Worm (Caenorhabditis elegans) whole organism, late embryonic: ENCODE results near the gene rcan-1.

Source experiments
- C38D4.7 ChIP-seq: fragments of 200-800 bp; sonication (Bioruptor generic); optimal IDR thresholded peaks from 2 replicates; lab custom pipeline; 2018; ENCODE audit warnings: mild to moderate bottlenecking, missing genetic modification characterization, moderate library complexity, missing compliant biosample characterization
- F13H6.1 ChIP-seq: sonication (generic microtip); optimal IDR thresholded peaks from 2 replicates; lab custom pipeline; 2016; ENCODE audit warnings: missing genetic modification characterization, missing compliant biosample characterization
- K02D7.2 ChIP-seq: sonication (generic microtip); optimal IDR thresholded peaks from 2 replicates; lab custom pipeline; 2017; ENCODE audit warnings: mild to moderate bottlenecking, missing genetic modification characterization, missing compliant biosample characterization
- K09A11.1 ChIP-seq: sonication (generic microtip); optimal IDR thresholded peaks from 2 replicates; lab custom pipeline; 2017; ENCODE audit warnings: antibody characterized with exemption, mild to moderate bottlenecking, missing genetic modification characterization, missing compliant biosample characterization; ENCODE audit not compliant: insufficient read depth
- ahr-1 ChIP-seq: sonication (generic microtip); optimal IDR thresholded peaks from 2 replicates; lab custom pipeline; 2016; ENCODE audit warnings: missing genetic modification characterization, missing compliant biosample characterization
- ceh-14 ChIP-seq: sonication (generic microtip); optimal IDR thresholded peaks from 2 replicates; lab custom pipeline; 2016; ENCODE audit warnings: missing genotype, missing genetic modification characterization, missing compliant biosample characterization
- ceh-18 ChIP-seq: sonication (generic microtip); optimal IDR thresholded peaks from 2 replicates; lab custom pipeline; 2016; ENCODE audit warnings: missing genetic modification characterization, missing compliant biosample characterization
- ceh-19 ChIP-seq: fragments of 200-800 bp; sonication (Bioruptor generic); optimal IDR thresholded peaks from 2 replicates; lab custom pipeline; 2018; ENCODE audit warnings: mild to moderate bottlenecking, missing genetic modification characterization, missing compliant biosample characterization
- ceh-2 ChIP-seq: sonication (generic microtip); optimal IDR thresholded peaks from 2 replicates; lab custom pipeline; 2016; ENCODE audit warnings: missing genotype, missing genetic modification characterization, missing compliant biosample characterization
- ceh-22 ChIP-seq: sonication (generic microtip); optimal IDR thresholded peaks from 2 replicates; lab custom pipeline; 2017; ENCODE audit warnings: missing biosample characterization, missing genetic modification characterization
- ceh-30 ChIP-seq: fragments of 150-350 bp; optimal IDR thresholded peaks from 2 replicates; lab custom pipeline; 2014; ENCODE audit warnings: missing biosample characterization, missing genetic modification characterization
- ceh-31 ChIP-seq: sonication (generic microtip); optimal IDR thresholded peaks from 2 replicates; lab custom pipeline; 2016; ENCODE audit warnings: missing genetic modification characterization, missing compliant biosample characterization
- ceh-34 ChIP-seq: sonication (generic microtip); optimal IDR thresholded peaks from 2 replicates; lab custom pipeline; 2016; ENCODE audit warnings: mild to moderate bottlenecking, missing genetic modification characterization, missing compliant biosample characterization
- ceh-9 ChIP-seq: sonication (generic microtip); optimal IDR thresholded peaks from 2 replicates; lab custom pipeline; 2016; ENCODE audit warnings: mild to moderate bottlenecking, missing genetic modification characterization, inconsistent platforms, missing compliant biosample characterization
- dmd-4 ChIP-seq: sonication (generic microtip); optimal IDR thresholded peaks from 2 replicates; lab custom pipeline; 2016; ENCODE audit warnings: borderline replicate concordance, missing genetic modification characterization, missing compliant biosample characterization
- elt-2 ChIP-seq: sonication (generic microtip); optimal IDR thresholded peaks from 2 replicates; lab custom pipeline; 2016; ENCODE audit warnings: missing genetic modification reagents, missing genetic modification characterization, missing compliant biosample characterization
- elt-4 ChIP-seq: sonication (generic microtip); optimal IDR thresholded peaks from 2 replicates; lab custom pipeline; 2016; ENCODE audit warnings: missing genetic modification characterization, missing compliant biosample characterization
- ets-4 ChIP-seq: sonication (generic microtip); optimal IDR thresholded peaks from 2 replicates; lab custom pipeline; 2016; ENCODE audit warnings: missing genetic modification characterization, missing compliant biosample characterization
- eyg-1 ChIP-seq: sonication (generic microtip); optimal IDR thresholded peaks from 2 replicates; lab custom pipeline; 2016; ENCODE audit warnings: missing genotype, missing genetic modification characterization, missing compliant biosample characterization
- fkh-10 ChIP-seq: fragments of 150-350 bp; optimal IDR thresholded peaks from 2 replicates; lab custom pipeline; 2014; ENCODE audit warnings: missing biosample characterization, missing genetic modification reagents, missing genetic modification characterization
- gmeb-2 ChIP-seq: sonication (generic microtip); optimal IDR thresholded peaks from 2 replicates; lab custom pipeline; 2016; ENCODE audit warnings: missing genetic modification characterization, inconsistent platforms, missing compliant biosample characterization
- hlh-15 ChIP-seq: sonication (generic microtip); optimal IDR thresholded peaks from 2 replicates; lab custom pipeline; 2016; ENCODE audit warnings: missing genetic modification characterization, missing compliant biosample characterization
- hlh-30 ChIP-seq: sonication (generic microtip); optimal IDR thresholded peaks from 2 replicates; lab custom pipeline; 2017; ENCODE audit warnings: antibody characterized with exemption, missing genetic modification characterization, missing compliant biosample characterization; ENCODE audit not compliant: insufficient read depth
- hlh-8 ChIP-seq: sonication (generic microtip); optimal IDR thresholded peaks from 2 replicates; lab custom pipeline; 2016; ENCODE audit warnings: missing genotype, missing genetic modification characterization, missing compliant biosample characterization
- lim-6 ChIP-seq: sonication (generic microtip); optimal IDR thresholded peaks from 2 replicates; lab custom pipeline; 2016; ENCODE audit warnings: missing genetic modification characterization, missing compliant biosample characterization
- madf-2 ChIP-seq: sonication (generic microtip); optimal IDR thresholded peaks from 2 replicates; lab custom pipeline; 2017; ENCODE audit warnings: missing genetic modification characterization, missing compliant biosample characterization
- nfya-1 ChIP-seq: sonication (generic microtip); optimal IDR thresholded peaks from 2 replicates; lab custom pipeline; 2017; ENCODE audit warnings: missing genetic modification characterization, mild to moderate bottlenecking, missing compliant biosample characterization, antibody characterized with exemption, moderate library complexity
- npax-4 ChIP-seq: sonication (generic microtip); optimal IDR thresholded peaks from 2 replicates; lab custom pipeline; 2016; ENCODE audit warnings: missing genetic modification characterization, missing compliant biosample characterization
- pag-3 ChIP-seq: sonication (generic microtip); optimal IDR thresholded peaks from 2 replicates; lab custom pipeline; 2016; ENCODE audit warnings: missing compliant biosample characterization, missing genetic modification characterization, borderline replicate concordance
- pat-9 ChIP-seq: fragments of 200-800 bp; sonication (Bioruptor generic); optimal IDR thresholded peaks from 2 replicates; lab custom pipeline; 2018; ENCODE audit warnings: mild to moderate bottlenecking, missing genetic modification characterization, moderate library complexity, missing compliant biosample characterization
- pax-1 ChIP-seq: fragments of 150-350 bp; optimal IDR thresholded peaks from 2 replicates; lab custom pipeline; 2014; ENCODE audit warnings: missing biosample characterization, missing genetic modification characterization
- pha-2 ChIP-seq: sonication (generic microtip); optimal IDR thresholded peaks from 2 replicates; lab custom pipeline; 2017; ENCODE audit warnings: mild to moderate bottlenecking, missing genetic modification characterization, missing compliant biosample characterization
- pros-1 ChIP-seq: fragments of 150-350 bp; optimal IDR thresholded peaks from 2 replicates; lab custom pipeline; 2014; ENCODE audit warnings: missing biosample characterization, missing genetic modification reagents, missing genetic modification characterization
- sdc-2 ChIP-seq: sonication (generic microtip); optimal IDR thresholded peaks from 2 replicates; lab custom pipeline; 2016; ENCODE audit warnings: missing genotype, missing genetic modification characterization, missing compliant biosample characterization
- sox-2 ChIP-seq: fragments of 200-800 bp; sonication (Bioruptor generic); IDR thresholded peaks from 2 replicates; pipeline ENCODE4 v1.3.6; 2022; ENCODE audit warnings: missing genetic modification reagents, missing genetic modification characterization, missing compliant biosample characterization
- tbx-2 ChIP-seq: sonication (generic microtip); optimal IDR thresholded peaks from 2 replicates; lab custom pipeline; 2016; ENCODE audit warnings: missing genetic modification characterization, missing compliant biosample characterization
- tbx-7 ChIP-seq: sonication (generic microtip); optimal IDR thresholded peaks from 2 replicates; lab custom pipeline; 2016; ENCODE audit warnings: missing genotype, missing genetic modification characterization, missing compliant biosample characterization
- ttx-3 ChIP-seq: sonication (generic microtip); optimal IDR thresholded peaks from 2 replicates; lab custom pipeline; 2016; ENCODE audit warnings: missing genetic modification reagents, missing genetic modification characterization, missing compliant biosample characterization
- unc-42 ChIP-seq: sonication (generic microtip); optimal IDR thresholded peaks from 2 replicates; lab custom pipeline; 2016; ENCODE audit warnings: missing genotype, missing genetic modification characterization, missing compliant biosample characterization
- unc-55 ChIP-seq: sonication (generic microtip); optimal IDR thresholded peaks from 2 replicates; lab custom pipeline; 2017; ENCODE audit warnings: missing biosample characterization, missing genetic modification reagents, missing genetic modification characterization
- unc-86 ChIP-seq: sonication (generic microtip); optimal IDR thresholded peaks from 2 replicates; lab custom pipeline; 2016; ENCODE audit warnings: missing genetic modification characterization, missing compliant biosample characterization
- zip-5 ChIP-seq: sonication (generic microtip); optimal IDR thresholded peaks from 2 replicates; lab custom pipeline; 2016; ENCODE audit warnings: missing genetic modification characterization, missing compliant biosample characterization
- ztf-16 ChIP-seq: sonication (generic microtip); optimal IDR thresholded peaks from 2 replicates; lab custom pipeline; 2017; ENCODE audit warnings: missing genetic modification characterization, missing compliant biosample characterization

Gene rcan-1

ce11 chrIII:5692690-5693089, 8.8 kb upstream of the rcan-1 start, which contains the start of the genes abi-1 and arle-14:
Gene abi-1 (minus strand): TSS chrIII:5692740.
Gene arle-14 (plus strand): TSS chrIII:5692906.
- peak; percentile 20 for TF ChIP-seq ceh-31 (tag; lab: Kevin White, UChicago)
- peak; percentile 7 for TF ChIP-seq nfya-1 (tag; lab: Kevin White, UChicago)
- TF ChIP-seq ttx-3 (tag; lab: Kevin White, UChicago): peak; percentile 19
- TF ChIP-seq ets-4: peak; percentile 11
- peak; percentile 54 for TF ChIP-seq unc-42 (tag; lab: Kevin White, UChicago)
- TF ChIP-seq ceh-30 (tag; lab: Kevin White, UChicago): no peak

- TF ChIP-seq zip-5 (no peak), pha-2 (no peak), elt-2 (no peak), pax-1 (tag; lab: Kevin White, UChicago) (no peak), K09A11.1 (tag; lab: Kevin White, UChicago) (no peak), gmeb-2 (tag; lab: Kevin White, UChicago) (no peak), lim-6 (tag; lab: Kevin White, UChicago) (no peak), ceh-34 (tag; lab: Kevin White, UChicago) (no peak), unc-42 (tag; lab: Kevin White, UChicago) (no peak), elt-4 (no peak), unc-86 (no peak)
Measured at ce11 chrIII:5691826-5692225, 7.9 kb upstream of the rcan-1 start.

DNA sequence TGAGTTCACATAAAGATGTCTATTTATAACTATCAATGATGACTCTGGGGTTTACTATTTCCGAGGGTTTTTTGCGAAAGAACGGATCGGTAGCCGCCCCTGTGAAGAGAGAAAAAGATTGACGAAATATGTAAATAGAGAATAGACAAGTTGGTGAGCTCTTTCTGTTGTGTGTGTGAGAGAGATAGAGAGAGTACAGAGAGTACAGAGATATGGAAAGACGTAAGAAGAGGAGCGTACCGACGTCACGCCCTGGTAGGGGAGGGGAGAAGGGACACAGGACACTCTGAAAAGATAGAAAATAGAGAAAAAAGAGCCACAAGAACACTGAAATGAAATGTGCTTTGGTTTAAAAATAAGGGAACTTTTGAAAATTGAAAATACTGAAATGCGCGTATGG, 4.3 kb upstream of the rcan-1 start:
- peak; percentile 20 for TF ChIP-seq ceh-14 (tag; lab: Kevin White, UChicago)
- TF ChIP-seq tbx-7 (tag; lab: Kevin White, UChicago): no peak
- no peak for TF ChIP-seq eyg-1
- TF ChIP-seq sox-2 (GFP tag; lab: Robert Waterston, UW): no peak
- no peak for TF ChIP-seq pat-9
- no peak for TF ChIP-seq elt-2
- TF ChIP-seq sdc-2 (tag; lab: Kevin White, UChicago): no peak
- TF ChIP-seq tbx-2: peak; percentile 50
- TF ChIP-seq ceh-31 (tag; lab: Kevin White, UChicago): peak; percentile 24
- TF ChIP-seq pag-3: no peak
- TF ChIP-seq F13H6.1 (tag; lab: Kevin White, UChicago): no peak
- no peak for TF ChIP-seq dmd-4 (tag; lab: Kevin White, UChicago)
- TF ChIP-seq fkh-10 (GFP tag; lab: Kevin White, UChicago): no peak
- TF ChIP-seq ceh-2 (tag; lab: Kevin White, UChicago): peak; percentile 25
- TF ChIP-seq ceh-34 (tag; lab: Kevin White, UChicago): peak; percentile 29
- TF ChIP-seq madf-2 (tag; lab: Kevin White, UChicago): no peak
- TF ChIP-seq K02D7.2 (tag; lab: Kevin White, UChicago): no peak
- no peak for TF ChIP-seq ceh-9 (tag; lab: Kevin White, UChicago)
- TF ChIP-seq ceh-22: no peak
- TF ChIP-seq ets-4: peak; percentile 36
- TF ChIP-seq hlh-8: no peak
- no peak for TF ChIP-seq npax-4 (tag; lab: Kevin White, UChicago)
- no peak for TF ChIP-seq ceh-19
- no peak for TF ChIP-seq pros-1 (tag; lab: Kevin White, UChicago)
- peak; percentile 31 for TF ChIP-seq ceh-18
- peak; percentile 32 for TF ChIP-seq nfya-1 (tag; lab: Kevin White, UChicago)
- TF ChIP-seq hlh-30 (tag; lab: Kevin White, UChicago): no peak

DNA sequence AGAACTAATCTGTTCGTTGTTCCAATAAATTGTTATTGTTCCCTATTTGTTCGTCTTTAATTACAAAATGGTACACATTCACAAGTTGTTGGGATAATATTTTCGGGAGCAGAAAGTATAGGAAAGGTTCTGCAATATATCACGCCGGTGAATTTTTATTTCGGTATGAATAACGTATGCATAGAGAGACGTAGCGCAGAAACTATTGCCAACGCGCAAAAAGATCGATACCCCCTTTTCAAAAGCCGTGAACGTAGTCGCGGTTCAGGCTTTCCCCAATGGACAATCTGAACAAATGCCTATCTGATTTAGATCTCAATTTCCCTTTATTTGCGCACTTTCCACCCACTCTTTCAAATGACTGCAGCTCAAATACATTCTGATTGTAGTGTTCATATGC, 3.8 kb downstream of the rcan-1 start, which contains the start of gene pst-2:
TSS of gene pst-2 (plus strand) at position 293 of the 400 bp plus-strand sequence.
- TF ChIP-seq elt-2 (no peak), ztf-16 (tag; lab: Kevin White, UChicago) (no peak), C38D4.7 (no peak), ets-4 (no peak), ahr-1 (no peak), K02D7.2 (tag; lab: Kevin White, UChicago) (no peak), unc-55 (GFP tag; lab: Kevin White, UChicago) (no peak), ceh-22 (no peak), hlh-15 (tag; lab: Kevin White, UChicago) (no peak), ceh-14 (tag; lab: Kevin White, UChicago) (no peak)
